Fruit fly (Drosophila melanogaster) whole organism, embryonic: ENCODE measurements around the gene CG16736.
A peak's percentile ranks its signal among the peaks of the same experiment; 100 is the strongest.

ENCODE experiments used
- Ada2b ChIP-seq: fragments of 200-800 bp; sonication (Bioruptor generic); IDR thresholded peaks from 2 replicates; pipeline ENCODE4 v1.3.6; 2022; ENCODE audit warnings: missing biosample characterization, missing genetic modification characterization
- Asciz ChIP-seq: fragments of 200-800 bp; sonication (Bioruptor generic); optimal IDR thresholded peaks from 2 replicates; lab custom pipeline; 2017; ENCODE audit warnings: missing biosample characterization, mild to moderate bottlenecking, missing genetic modification characterization, missing genetic modification reagents
- Atf3 ChIP-seq: fragments of 200-800 bp; sonication (Bioruptor generic); optimal IDR thresholded peaks from 3 replicates; lab custom pipeline; 2016; ENCODE audit warnings: missing biosample characterization, missing genetic modification characterization
- Blimp-1 ChIP-seq: fragments of 200-800 bp; sonication (Bioruptor generic); optimal IDR thresholded peaks from 3 replicates; lab custom pipeline; 2018; ENCODE audit warnings: missing biosample characterization, missing genetic modification characterization, mild to moderate bottlenecking, moderate library complexity, missing genetic modification reagents
- CG10543 ChIP-seq: fragments of 200-800 bp; sonication (Bioruptor generic); optimal IDR thresholded peaks from 3 replicates; lab custom pipeline; 2017; ENCODE audit warnings: missing biosample characterization, mild to moderate bottlenecking, missing genetic modification characterization, moderate library complexity
- CG11723 ChIP-seq: fragments of 200-800 bp; sonication (Bioruptor generic); optimal IDR thresholded peaks from 2 replicates; lab custom pipeline; 2017; ENCODE audit warnings: missing biosample characterization, mild to moderate bottlenecking, missing genetic modification characterization
- CG12104 ChIP-seq: fragments of 200-800 bp; sonication (Bioruptor generic); optimal IDR thresholded peaks from 3 replicates; lab custom pipeline; 2016; ENCODE audit warnings: missing biosample characterization, missing genetic modification characterization
- CG12769 ChIP-seq: fragments of 200-800 bp; sonication (Bioruptor generic); optimal IDR thresholded peaks from 2 replicates; lab custom pipeline; 2019; ENCODE audit warnings: missing biosample characterization, mild to moderate bottlenecking, missing genetic modification characterization, moderate library complexity
- CG13775 ChIP-seq: fragments of 200-800 bp; sonication (Bioruptor generic); optimal IDR thresholded peaks from 3 replicates; lab custom pipeline; 2017; ENCODE audit warnings: missing biosample characterization, mild to moderate bottlenecking, missing genetic modification characterization
- CG14014 ChIP-seq: fragments of 200-800 bp; sonication (Bioruptor generic); IDR thresholded peaks from 2 replicates; pipeline ENCODE4 v1.3.6; 2022; ENCODE audit warnings: missing biosample characterization, missing genetic modification characterization
- CG15011 ChIP-seq: fragments of 200-800 bp; sonication (Bioruptor generic); optimal IDR thresholded peaks from 3 replicates; lab custom pipeline; 2018; ENCODE audit warnings: missing biosample characterization, mild to moderate bottlenecking, missing genetic modification characterization
- CG1832 ChIP-seq: fragments of 200-800 bp; sonication (Bioruptor generic); optimal IDR thresholded peaks from 2 replicates; lab custom pipeline; 2017; ENCODE audit warnings: missing biosample characterization, mild to moderate bottlenecking, missing genetic modification characterization, inconsistent platforms
- CG2199 ChIP-seq: fragments of 200-800 bp; sonication (Bioruptor generic); IDR thresholded peaks from 3 replicates; pipeline ENCODE4 v1.3.6; 2022; ENCODE audit warnings: missing biosample characterization, missing genetic modification characterization
- CG34224 ChIP-seq: fragments of 200-800 bp; sonication (Bioruptor generic); IDR thresholded peaks from 3 replicates; pipeline ENCODE4 v1.3.6; 2022; ENCODE audit warnings: missing biosample characterization, missing genetic modification characterization; ENCODE audit not compliant: partially characterized antibody
- CG43689 ChIP-seq: fragments of 200-800 bp; sonication (Bioruptor generic); IDR thresholded peaks from 2 replicates; pipeline ENCODE4 v1.3.6; 2022; ENCODE audit warnings: missing biosample characterization, missing genetic modification characterization
- CG4617 ChIP-seq: fragments of 200-800 bp; sonication (Bioruptor generic); optimal IDR thresholded peaks from 3 replicates; lab custom pipeline; 2016; ENCODE audit warnings: missing biosample characterization, missing genetic modification characterization, borderline replicate concordance
- CG6654 ChIP-seq: fragments of 200-800 bp; sonication (Bioruptor generic); optimal IDR thresholded peaks from 2 replicates; lab custom pipeline; 2017; ENCODE audit warnings: missing biosample characterization, mild to moderate bottlenecking, missing genetic modification characterization
- CG7928 ChIP-seq: fragments of 200-800 bp; sonication (Bioruptor generic); optimal IDR thresholded peaks from 2 replicates; lab custom pipeline; 2017; ENCODE audit warnings: missing biosample characterization, mild to moderate bottlenecking, missing genetic modification characterization
- CG8765 ChIP-seq: fragments of 200-800 bp; sonication (Bioruptor generic); IDR thresholded peaks from 2 replicates; pipeline ENCODE4 v1.3.6; 2022; ENCODE audit warnings: missing biosample characterization, missing genetic modification characterization
- Ets65A ChIP-seq: fragments of 200-800 bp; sonication (Bioruptor generic); peaks from one replicate; lab custom pipeline; 2016; ENCODE audit warnings: missing biosample characterization, missing genetic modification characterization
- HLHmδ ChIP-seq: fragments of 200-800 bp; sonication (Bioruptor generic); optimal IDR thresholded peaks from 2 replicates; lab custom pipeline; 2018; ENCODE audit warnings: missing biosample characterization, mild to moderate bottlenecking, missing genetic modification characterization, moderate library complexity
- Jarid2 ChIP-seq: fragments of 200-800 bp; sonication (Bioruptor generic); optimal IDR thresholded peaks from 3 replicates; lab custom pipeline; 2017; ENCODE audit warnings: mild to moderate bottlenecking, missing biosample characterization, missing genetic modification reagents, missing genetic modification characterization
- NK7.1 ChIP-seq: fragments of 200-800 bp; sonication (Bioruptor generic); optimal IDR thresholded peaks from 3 replicates; lab custom pipeline; 2016; ENCODE audit warnings: missing biosample characterization, missing genetic modification characterization
- Nf-YB ChIP-seq: fragments of 200-800 bp; sonication (Bioruptor generic); optimal IDR thresholded peaks from 3 replicates; lab custom pipeline; 2019; ENCODE audit warnings: missing biosample characterization, mild to moderate bottlenecking, missing genetic modification characterization, moderate library complexity
- Optix ChIP-seq: fragments of 200-800 bp; sonication (Bioruptor generic); IDR thresholded peaks from 3 replicates; pipeline ENCODE4 v1.3.6; 2022; ENCODE audit warnings: missing biosample characterization, missing genetic modification characterization
- PHDP ChIP-seq: fragments of 200-800 bp; sonication (Bioruptor generic); optimal IDR thresholded peaks from 3 replicates; lab custom pipeline; 2018; ENCODE audit warnings: missing biosample characterization, mild to moderate bottlenecking, missing genetic modification characterization, moderate library complexity
- Pdp1 ChIP-seq, 2 experiments: fragments of 200-800 bp; sonication (Bioruptor generic); optimal IDR thresholded peaks; 3 replicates each; lab custom pipeline; 2016; ENCODE audit warnings: missing biosample characterization in 2 of 2, missing genetic modification characterization in 2 of 2, mild to moderate bottlenecking in 1 of 2, moderate library complexity in 1 of 2
- Rfx ChIP-seq: fragments of 200-800 bp; sonication (Bioruptor generic); IDR thresholded peaks from 2 replicates; pipeline ENCODE4 v1.3.6; 2022; ENCODE audit warnings: missing biosample characterization, missing genetic modification characterization
- Sox102F ChIP-seq: fragments of 200-800 bp; sonication (Bioruptor generic); optimal IDR thresholded peaks from 2 replicates; lab custom pipeline; 2018; ENCODE audit warnings: missing biosample characterization, mild to moderate bottlenecking, missing genetic modification characterization, moderate library complexity
- Taf1 ChIP-seq: fragments of 200-800 bp; sonication (Bioruptor generic); IDR thresholded peaks from 2 replicates; pipeline ENCODE4 v1.3.6; 2022; ENCODE audit warnings: missing biosample characterization, missing genetic modification characterization
- amos ChIP-seq: fragments of 200-800 bp; sonication (Bioruptor generic); IDR thresholded peaks from 2 replicates; pipeline ENCODE4 v1.3.6; 2022; ENCODE audit warnings: missing biosample characterization, missing genetic modification characterization; ENCODE audit not compliant: partially characterized antibody
- bowl ChIP-seq: fragments of 200-800 bp; sonication (Bioruptor generic); IDR thresholded peaks from 2 replicates; pipeline ENCODE4 v1.3.6; 2022; ENCODE audit warnings: missing biosample characterization, missing genetic modification characterization
- btn ChIP-seq: fragments of 200-800 bp; sonication (Bioruptor generic); optimal IDR thresholded peaks from 2 replicates; lab custom pipeline; 2016; ENCODE audit warnings: missing biosample characterization, missing genetic modification characterization
- cwo ChIP-seq: fragments of 200-800 bp; sonication (Bioruptor generic); optimal IDR thresholded peaks from 3 replicates; lab custom pipeline; 2017; ENCODE audit warnings: missing biosample characterization, missing genetic modification characterization, mild to moderate bottlenecking, moderate library complexity, missing genetic modification reagents
- da ChIP-seq: fragments of 200-800 bp; sonication (Bioruptor generic); optimal IDR thresholded peaks from 2 replicates; lab custom pipeline; 2016; ENCODE audit warnings: missing biosample characterization, missing genetic modification characterization
- dimm ChIP-seq: fragments of 200-800 bp; sonication (Bioruptor generic); IDR thresholded peaks from 2 replicates; pipeline ENCODE4 v1.3.6; 2022; ENCODE audit warnings: missing biosample characterization, missing genetic modification characterization
- grau ChIP-seq: fragments of 200-800 bp; optimal IDR thresholded peaks from 3 replicates; lab custom pipeline; 2019; ENCODE audit warnings: missing biosample characterization, mild to moderate bottlenecking, missing genetic modification characterization, moderate library complexity
- insv ChIP-seq, 2 experiments: fragments of 200-800 bp; sonication (Bioruptor generic); optimal IDR thresholded peaks; 3 replicates each; lab custom pipeline; 2016 to 2018; ENCODE audit warnings: missing biosample characterization in 2 of 2, missing genetic modification characterization in 2 of 2
- inv ChIP-seq: fragments of 200-800 bp; sonication (Bioruptor generic); IDR thresholded peaks from 2 replicates; pipeline ENCODE4 v1.3.6; 2022; ENCODE audit warnings: missing biosample characterization, missing genetic modification characterization; ENCODE audit not compliant: partially characterized antibody
- nau ChIP-seq: fragments of 200-800 bp; sonication (Bioruptor generic); optimal IDR thresholded peaks from 3 replicates; lab custom pipeline; 2017; ENCODE audit warnings: missing biosample characterization, mild to moderate bottlenecking, missing genetic modification characterization, missing genetic modification reagents
- nmo ChIP-seq: fragments of 200-800 bp; sonication (Bioruptor generic); optimal IDR thresholded peaks from 2 replicates; lab custom pipeline; 2018; ENCODE audit warnings: missing biosample characterization, mild to moderate bottlenecking, missing genetic modification characterization, moderate library complexity
- pfk ChIP-seq: fragments of 200-800 bp; sonication (Bioruptor generic); optimal IDR thresholded peaks from 2 replicates; lab custom pipeline; 2018; ENCODE audit warnings: missing biosample characterization, mild to moderate bottlenecking, missing genetic modification characterization, moderate library complexity
- pho ChIP-seq: fragments of 200-800 bp; sonication (Bioruptor generic); optimal IDR thresholded peaks from 2 replicates; lab custom pipeline; 2016; ENCODE audit warnings: missing biosample characterization, missing genetic modification characterization
- pum ChIP-seq: fragments of 200-800 bp; sonication (Bioruptor generic); optimal IDR thresholded peaks from 2 replicates; lab custom pipeline; 2016; ENCODE audit warnings: missing biosample characterization, missing genetic modification characterization
- repo ChIP-seq: fragments of 200-800 bp; sonication (Bioruptor generic); optimal IDR thresholded peaks from 2 replicates; lab custom pipeline; 2016; ENCODE audit warnings: missing biosample characterization, missing genetic modification characterization
- rib ChIP-seq: fragments of 200-800 bp; sonication (Bioruptor generic); IDR thresholded peaks from 2 replicates; pipeline ENCODE4 v1.3.6; 2022; ENCODE audit warnings: missing biosample characterization, missing genetic modification characterization
- sqz ChIP-seq: fragments of 200-800 bp; sonication (Bioruptor generic); optimal IDR thresholded peaks from 3 replicates; lab custom pipeline; 2018; ENCODE audit warnings: missing biosample characterization, mild to moderate bottlenecking, missing genetic modification characterization
- sug ChIP-seq: fragments of 200-800 bp; optimal IDR thresholded peaks from 2 replicates; lab custom pipeline; 2019; ENCODE audit warnings: missing biosample characterization, mild to moderate bottlenecking, missing genetic modification characterization, moderate library complexity
- vvl ChIP-seq: fragments of 200-800 bp; sonication (Bioruptor generic); IDR thresholded peaks from 2 replicates; pipeline ENCODE4 v1.3.6; 2022; ENCODE audit warnings: missing biosample characterization, missing genetic modification characterization

Gene CG16736

DNA sequence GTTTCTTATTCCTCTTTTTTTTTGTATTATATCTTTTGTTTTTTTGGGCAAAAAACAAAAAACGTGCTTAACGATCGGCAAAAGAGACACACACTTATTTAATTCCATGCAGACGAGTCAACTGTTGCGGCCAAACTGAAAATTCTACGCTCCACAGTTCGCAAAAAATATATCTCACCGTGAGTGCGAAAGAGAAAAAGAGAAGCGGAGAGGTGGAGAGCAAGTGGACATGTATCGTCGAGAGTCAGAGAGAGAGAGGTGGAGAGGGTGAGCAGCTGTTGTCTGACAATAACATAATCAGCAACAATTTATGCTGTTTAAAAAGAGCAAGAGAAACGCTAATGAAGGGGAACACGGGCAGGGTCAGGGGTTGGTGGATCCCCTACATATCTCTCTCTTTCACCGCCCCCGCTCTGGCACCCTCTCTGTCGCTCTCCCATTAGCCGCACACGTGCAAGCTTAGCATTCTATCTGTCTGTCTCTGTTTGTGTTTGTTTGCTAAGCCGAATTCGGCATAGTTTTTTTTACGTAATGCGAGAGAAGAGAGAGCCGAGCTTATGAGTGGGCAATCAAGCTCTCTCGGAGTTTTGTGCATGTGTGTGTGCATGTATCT is 30.7 kb downstream of the CG16736 start (continued):
- peak; percentile 5; the same call in 1 of the 2 replicates for TF ChIP-seq bowl (GFP tag; lab: Robert Waterston, UW)
- TF ChIP-seq repo = no peak
- no peak for TF ChIP-seq CG13775 (GFP tag; lab: Kevin White, UChicago)
- TF ChIP-seq rib = peak; percentile 82
- peak; percentile 99 for TF ChIP-seq cwo (GFP tag; lab: Kevin White, UChicago)
- no peak for TF ChIP-seq CG43689
- peak; percentile 43 for TF ChIP-seq HLHmδ
- TF ChIP-seq CG7928 (GFP tag; lab: Kevin White, UChicago) = no peak
- TF ChIP-seq amos = peak; percentile 28; the same call in 1 of the 2 replicates
- peak; percentile 74 for TF ChIP-seq pfk (GFP tag; lab: Kevin White, UChicago)
- no peak for TF ChIP-seq PHDP (tag; lab: Kevin White, UChicago)
- no peak for TF ChIP-seq NK7.1
- no peak for TF ChIP-seq Optix (GFP tag; lab: Robert Waterston, UW)
- TF ChIP-seq Ada2b (GFP tag; lab: Robert Waterston, UW) = no peak
- no peak; the same call in 1 of the 2 replicates for TF ChIP-seq Rfx (GFP tag; lab: Robert Waterston, UW)
- TF ChIP-seq sqz = peak; percentile 90
- TF ChIP-seq insv (GFP tag; optimal IDR thresholded peaks at IDR 0.05; lab: Kevin White, UChicago) = no peak
- no peak for TF ChIP-seq Sox102F (GFP tag; lab: Kevin White, UChicago)
- TF ChIP-seq Ets65A (GFP tag; lab: Kevin White, UChicago) = peak; percentile 1
- no peak for TF ChIP-seq dimm
- TF ChIP-seq grau (tag; lab: Kevin White, UChicago) = no peak
- peak; percentile 62 for TF ChIP-seq vvl (GFP tag; lab: Robert Waterston, UW)
- TF ChIP-seq CG34224 (GFP tag; lab: Robert Waterston, UW) = peak; percentile 57
- TF ChIP-seq da (GFP tag; lab: Kevin White, UChicago) = peak; percentile 67
- peak; percentile 85 for TF ChIP-seq CG12769 (tag; lab: Kevin White, UChicago)
- TF ChIP-seq CG6654 (GFP tag; lab: Kevin White, UChicago) = no peak
- TF ChIP-seq nau = peak; percentile 76
- TF ChIP-seq Asciz (GFP tag; lab: Kevin White, UChicago) = no peak
- TF ChIP-seq Pdp1 (GFP tag; optimal IDR thresholded peaks at IDR 0.05; lab: Kevin White, UChicago) = peak in 1 of 2 experiments; percentile 96
- no peak for TF ChIP-seq CG15011
- no peak for TF ChIP-seq CG4617 (GFP tag; lab: Kevin White, UChicago)
- no peak for TF ChIP-seq CG2199 (GFP tag; lab: Robert Waterston, UW)
- TF ChIP-seq pum (GFP tag; lab: Kevin White, UChicago) = no peak
- TF ChIP-seq Atf3 (GFP tag; lab: Kevin White, UChicago) = no peak
- TF ChIP-seq Jarid2 (GFP tag; lab: Kevin White, UChicago) = peak; percentile 57
- TF ChIP-seq sug = peak; percentile 58
- no peak for TF ChIP-seq nmo (GFP tag; lab: Kevin White, UChicago)
- TF ChIP-seq CG8765 (GFP tag; lab: Robert Waterston, UW) = no peak
- TF ChIP-seq CG12104 = no peak
- TF ChIP-seq CG10543 (GFP tag; lab: Kevin White, UChicago) = peak; percentile 37
- no peak for TF ChIP-seq Taf1 (GFP tag; lab: Robert Waterston, UW)
- TF ChIP-seq pho (GFP tag; lab: Kevin White, UChicago) = no peak
- TF ChIP-seq btn (GFP tag; lab: Kevin White, UChicago) = no peak
- peak; percentile 80 for TF ChIP-seq CG1832 (GFP tag; lab: Kevin White, UChicago)
- no peak for TF ChIP-seq Blimp-1 (GFP tag; lab: Kevin White, UChicago)
- peak; percentile 20; the same call in 1 of the 2 replicates for TF ChIP-seq CG14014 (GFP tag; lab: Robert Waterston, UW)
- TF ChIP-seq inv = no peak
- TF ChIP-seq Nf-YB (GFP tag; lab: Kevin White, UChicago) = peak; percentile 59
- no peak for TF ChIP-seq CG11723 (GFP tag; lab: Kevin White, UChicago)
